Fruit fly (Drosophila melanogaster) whole organism, embryonic: Measurements from ENCODE around the gene CG9173.
A peak's percentile ranks its signal among the peaks of the same experiment; 100 is the strongest.

Experiments
- ATbp ChIP-seq: fragments of 200-800 bp; sonication (Bioruptor generic); optimal IDR thresholded peaks from 2 replicates; lab custom pipeline; 2017; ENCODE audit warnings: missing biosample characterization, mild to moderate bottlenecking, missing genetic modification characterization, missing genetic modification reagents
- Abd-B ChIP-seq: fragments of 200-800 bp; sonication (Bioruptor generic); optimal IDR thresholded peaks from 2 replicates; lab custom pipeline; 2018; ENCODE audit warnings: missing biosample characterization, mild to moderate bottlenecking, missing genetic modification characterization, moderate library complexity
- BEAF-32 ChIP-seq: fragments of 200-800 bp; sonication (Bioruptor generic); optimal IDR thresholded peaks from 3 replicates; lab custom pipeline; 2017; ENCODE audit warnings: missing biosample characterization, missing genetic modification characterization, mild to moderate bottlenecking, moderate library complexity, missing genetic modification reagents
- CG10431 ChIP-seq: fragments of 200-800 bp; sonication (Bioruptor generic); optimal IDR thresholded peaks from 3 replicates; lab custom pipeline; 2018; ENCODE audit warnings: missing biosample characterization, mild to moderate bottlenecking, missing genetic modification characterization
- CG12155 ChIP-seq: fragments of 200-800 bp; sonication (Bioruptor generic); optimal IDR thresholded peaks from 3 replicates; lab custom pipeline; 2016; ENCODE audit warnings: missing biosample characterization, missing genetic modification characterization
- CG13424 ChIP-seq: fragments of 200-800 bp; sonication (Bioruptor generic); optimal IDR thresholded peaks from 2 replicates; lab custom pipeline; 2019; ENCODE audit warnings: missing biosample characterization, mild to moderate bottlenecking, missing genetic modification characterization, moderate library complexity
- CG13624 ChIP-seq: fragments of 200-800 bp; sonication (Bioruptor generic); optimal IDR thresholded peaks from 2 replicates; lab custom pipeline; 2016; ENCODE audit warnings: missing biosample characterization, missing genetic modification characterization
- CG13775 ChIP-seq: fragments of 200-800 bp; sonication (Bioruptor generic); optimal IDR thresholded peaks from 3 replicates; lab custom pipeline; 2017; ENCODE audit warnings: missing biosample characterization, mild to moderate bottlenecking, missing genetic modification characterization
- CG14860 ChIP-seq: fragments of 200-800 bp; sonication (Bioruptor generic); IDR thresholded peaks from 3 replicates; pipeline ENCODE4 v1.3.6; 2022; ENCODE audit warnings: missing biosample characterization, missing genetic modification characterization; ENCODE audit not compliant: partially characterized antibody
- CG15601 ChIP-seq: fragments of 200-800 bp; sonication (Bioruptor generic); optimal IDR thresholded peaks from 3 replicates; lab custom pipeline; 2019; ENCODE audit warnings: missing biosample characterization, mild to moderate bottlenecking, missing genetic modification characterization, moderate library complexity
- CG16813 ChIP-seq: fragments of 200-800 bp; sonication (Bioruptor generic); IDR thresholded peaks from 3 replicates; pipeline ENCODE4 v1.3.6; 2022; ENCODE audit warnings: missing biosample characterization, missing genetic modification characterization; ENCODE audit not compliant: partially characterized antibody
- CG17385 ChIP-seq: fragments of 200-800 bp; sonication (Bioruptor generic); optimal IDR thresholded peaks from 3 replicates; lab custom pipeline; 2018; ENCODE audit warnings: missing biosample characterization, mild to moderate bottlenecking, missing genetic modification characterization
- CG2120 ChIP-seq: fragments of 200-800 bp; sonication (Bioruptor generic); optimal IDR thresholded peaks from 3 replicates; lab custom pipeline; 2016; ENCODE audit warnings: missing biosample characterization, missing genetic modification characterization
- CG2712 ChIP-seq: fragments of 200-800 bp; optimal IDR thresholded peaks from 3 replicates; lab custom pipeline; 2019; ENCODE audit warnings: missing biosample characterization, mild to moderate bottlenecking, missing genetic modification characterization, moderate library complexity
- CG31224 ChIP-seq: fragments of 200-800 bp; sonication (Bioruptor generic); IDR thresholded peaks from 2 replicates; pipeline ENCODE4 v1.3.6; 2022; ENCODE audit warnings: missing biosample characterization, missing genetic modification characterization
- CG31441 ChIP-seq: fragments of 200-800 bp; sonication (Bioruptor generic); IDR thresholded peaks from 2 replicates; pipeline ENCODE4 v1.3.6; 2022; ENCODE audit warnings: missing biosample characterization, missing genetic modification characterization
- CG3995 ChIP-seq: fragments of 200-800 bp; sonication (Bioruptor generic); optimal IDR thresholded peaks from 3 replicates; lab custom pipeline; 2016; ENCODE audit warnings: missing biosample characterization, missing genetic modification characterization
- CG6791 ChIP-seq: fragments of 200-800 bp; sonication (Bioruptor generic); IDR thresholded peaks from 3 replicates; pipeline ENCODE4 v1.3.6; 2022; ENCODE audit warnings: missing biosample characterization, missing genetic modification characterization; ENCODE audit not compliant: partially characterized antibody
- CG8944 ChIP-seq: fragments of 200-800 bp; sonication (Bioruptor generic); optimal IDR thresholded peaks from 3 replicates; lab custom pipeline; 2016; ENCODE audit warnings: missing biosample characterization, missing genetic modification characterization
- CG9727 ChIP-seq: fragments of 200-800 bp; sonication (Bioruptor generic); optimal IDR thresholded peaks from 3 replicates; lab custom pipeline; 2017; ENCODE audit warnings: missing biosample characterization, mild to moderate bottlenecking, missing genetic modification characterization
- CG9876 ChIP-seq: fragments of 200-800 bp; sonication (Bioruptor generic); optimal IDR thresholded peaks from 2 replicates; lab custom pipeline; 2016; ENCODE audit warnings: missing biosample characterization, missing genetic modification characterization
- Ets65A ChIP-seq: fragments of 200-800 bp; sonication (Bioruptor generic); peaks from one replicate; lab custom pipeline; 2016; ENCODE audit warnings: missing biosample characterization, missing genetic modification characterization
- Fer3 ChIP-seq: fragments of 200-800 bp; sonication (Bioruptor generic); optimal IDR thresholded peaks from 2 replicates; lab custom pipeline; 2018; ENCODE audit warnings: missing biosample characterization, mild to moderate bottlenecking, missing genetic modification characterization, moderate library complexity
- HLH4C ChIP-seq: fragments of 200-800 bp; sonication (Bioruptor generic); IDR thresholded peaks from 3 replicates; pipeline ENCODE4 v1.3.6; 2022; ENCODE audit warnings: missing biosample characterization, missing genetic modification characterization; ENCODE audit not compliant: partially characterized antibody
- Xrp1 ChIP-seq: fragments of 200-800 bp; sonication (Bioruptor generic); IDR thresholded peaks from 2 replicates; pipeline ENCODE4 v1.3.6; 2022; ENCODE audit warnings: missing biosample characterization, missing genetic modification characterization
- bab2 ChIP-seq: fragments of 200-800 bp; sonication (Bioruptor generic); optimal IDR thresholded peaks from 2 replicates; lab custom pipeline; 2016; ENCODE audit warnings: missing biosample characterization, missing genetic modification characterization
- bigmax ChIP-seq: fragments of 200-800 bp; sonication (Bioruptor generic); optimal IDR thresholded peaks from 2 replicates; lab custom pipeline; 2018; ENCODE audit warnings: missing biosample characterization, mild to moderate bottlenecking, missing genetic modification characterization
- cwo ChIP-seq: fragments of 200-800 bp; sonication (Bioruptor generic); optimal IDR thresholded peaks from 3 replicates; lab custom pipeline; 2017; ENCODE audit warnings: missing biosample characterization, missing genetic modification characterization, mild to moderate bottlenecking, moderate library complexity, missing genetic modification reagents
- danr ChIP-seq: fragments of 200-800 bp; sonication (Bioruptor generic); IDR thresholded peaks from 2 replicates; pipeline ENCODE4 v1.3.6; 2022; ENCODE audit warnings: missing biosample characterization, missing genetic modification characterization
- gro ChIP-seq: fragments of 200-800 bp; sonication (Bioruptor generic); optimal IDR thresholded peaks from 2 replicates; lab custom pipeline; 2016; ENCODE audit warnings: missing biosample characterization, missing genetic modification characterization
- gsb-n ChIP-seq: fragments of 200-800 bp; sonication (Bioruptor generic); optimal IDR thresholded peaks from 3 replicates; lab custom pipeline; 2018; ENCODE audit warnings: missing biosample characterization, mild to moderate bottlenecking, missing genetic modification characterization
- inv ChIP-seq: fragments of 200-800 bp; sonication (Bioruptor generic); IDR thresholded peaks from 2 replicates; pipeline ENCODE4 v1.3.6; 2022; ENCODE audit warnings: missing biosample characterization, missing genetic modification characterization; ENCODE audit not compliant: partially characterized antibody
- klu ChIP-seq: fragments of 200-800 bp; sonication (Bioruptor generic); IDR thresholded peaks from 2 replicates; pipeline ENCODE4 v1.3.6; 2022; ENCODE audit warnings: missing biosample characterization, missing genetic modification characterization
- nerfin-2 ChIP-seq: fragments of 200-800 bp; sonication (Bioruptor generic); IDR thresholded peaks from 2 replicates; pipeline ENCODE4 v1.3.6; 2022; ENCODE audit warnings: missing biosample characterization, missing genetic modification characterization; ENCODE audit not compliant: partially characterized antibody
- oc ChIP-seq: fragments of 200-800 bp; sonication (Bioruptor generic); optimal IDR thresholded peaks from 2 replicates; lab custom pipeline; 2018; ENCODE audit warnings: missing biosample characterization, mild to moderate bottlenecking, missing genetic modification characterization, moderate library complexity
- phol ChIP-seq: fragments of 200-800 bp; sonication (Bioruptor generic); optimal IDR thresholded peaks from 3 replicates; lab custom pipeline; 2018; ENCODE audit warnings: missing biosample characterization, mild to moderate bottlenecking, missing genetic modification characterization, moderate library complexity
- pros ChIP-seq: fragments of 200-800 bp; sonication (Bioruptor generic); optimal IDR thresholded peaks from 3 replicates; lab custom pipeline; 2019; ENCODE audit warnings: missing biosample characterization, mild to moderate bottlenecking, missing genetic modification characterization, moderate library complexity
- shn ChIP-seq: fragments of 200-800 bp; sonication (Bioruptor generic); optimal IDR thresholded peaks from 3 replicates; lab custom pipeline; 2016; ENCODE audit warnings: missing biosample characterization, missing genetic modification characterization
- ssp ChIP-seq: fragments of 200-800 bp; sonication (Bioruptor generic); IDR thresholded peaks from 2 replicates; pipeline ENCODE4 v1.3.6; 2022; ENCODE audit warnings: missing biosample characterization, missing genetic modification characterization
- toy ChIP-seq: fragments of 200-800 bp; sonication (Bioruptor generic); IDR thresholded peaks from 2 replicates; pipeline ENCODE4 v1.3.6; 2022; ENCODE audit warnings: missing biosample characterization, missing genetic modification characterization
- tup ChIP-seq: fragments of 200-800 bp; sonication (Bioruptor generic); optimal IDR thresholded peaks from 2 replicates; lab custom pipeline; 2016; ENCODE audit warnings: missing biosample characterization, mild to moderate bottlenecking, missing genetic modification characterization, moderate library complexity
- zen ChIP-seq: fragments of 200-800 bp; sonication (Bioruptor generic); optimal IDR thresholded peaks from 3 replicates; lab custom pipeline; 2018; ENCODE audit warnings: missing biosample characterization, mild to moderate bottlenecking, missing genetic modification characterization, moderate library complexity

Gene CG9173

DNA sequence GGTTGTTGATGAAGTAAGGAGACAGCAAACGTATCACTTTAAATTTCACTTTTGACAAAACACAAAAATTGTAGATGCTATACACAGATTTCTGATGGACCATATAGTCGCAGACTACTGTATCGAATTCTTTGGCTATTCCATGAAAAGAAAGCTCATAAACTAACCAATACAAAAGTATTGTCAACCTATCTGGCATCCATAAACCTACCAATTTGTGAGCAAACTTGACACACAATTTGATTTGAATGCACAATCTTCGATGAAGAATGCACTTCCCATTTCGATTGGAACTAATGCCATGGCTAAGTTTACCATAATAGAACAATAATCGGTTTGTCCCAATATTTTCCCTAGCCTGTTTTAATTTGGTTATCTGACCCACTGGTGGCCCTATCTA is at the start of gene CG9173:
Gene CG9173, minus strand, starts transcription at position 101 of the 400 bp plus-strand sequence.
- TF ChIP-seq gsb-n (tag; lab: Kevin White, UChicago) (peak; percentile 34), oc (tag; lab: Kevin White, UChicago) (peak; percentile 22), Fer3 (no peak)
- TF ChIP-seq, all 482 proteins: peak for 2

DNA sequence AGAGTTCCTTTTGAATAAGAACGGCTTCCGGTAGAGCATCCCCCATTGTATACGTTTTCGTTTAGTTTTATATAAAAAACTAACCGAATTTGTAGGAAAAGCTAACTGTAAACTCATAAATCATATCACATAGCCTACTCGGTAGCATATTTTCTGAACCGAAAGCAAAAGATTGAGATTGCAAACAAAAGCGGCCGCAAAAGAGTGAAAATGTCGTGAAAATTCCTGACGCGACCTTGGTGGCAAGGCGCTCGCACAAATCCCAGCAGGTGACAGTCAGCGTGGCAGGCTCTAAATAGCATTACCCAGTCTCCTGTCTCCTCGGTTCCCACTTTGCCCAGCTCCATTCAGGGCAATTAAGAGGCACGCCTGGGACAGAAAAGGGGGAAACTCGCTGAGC is 48.7 kb upstream of the CG9173 start, which contains the start of gene Naa30B:
Gene Naa30B, minus strand, starts transcription at position 101 of the 400 bp plus-strand sequence.
- TF ChIP-seq CG3995 (GFP tag; lab: Kevin White, UChicago) (no peak), tup (GFP tag; lab: Kevin White, UChicago) (no peak), zen (tag; lab: Kevin White, UChicago) (peak; percentile 17), CG13624 (GFP tag; lab: Kevin White, UChicago) (no peak)

DNA sequence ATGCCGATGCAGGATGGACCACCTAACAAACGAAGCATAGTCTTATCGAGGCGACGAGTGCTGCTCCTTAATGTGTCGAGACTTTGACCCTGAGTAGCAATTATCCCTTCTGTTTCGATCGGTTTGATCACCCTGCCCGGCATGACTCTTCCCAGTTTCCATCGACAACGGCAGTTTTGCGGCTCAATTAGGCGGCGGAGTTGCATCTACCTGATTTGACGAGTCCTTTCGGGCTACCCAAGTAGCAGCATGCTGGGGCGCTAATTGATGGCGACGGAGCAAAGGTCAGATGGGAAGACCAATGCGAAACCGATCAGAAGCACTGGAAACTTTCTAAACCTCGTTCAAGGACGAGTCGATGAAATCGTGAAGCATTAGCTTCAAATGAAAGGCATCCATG is 47.8 kb upstream of the CG9173 start:
- TF ChIP-seq ATbp (GFP tag; lab: Kevin White, UChicago) (no peak), pros (GFP tag; lab: Kevin White, UChicago) (no peak), klu (0 out of 2 replicates have a peak, but pooled peaks have one; percentile 17), zen (tag; lab: Kevin White, UChicago) (peak; percentile 94)

DNA sequence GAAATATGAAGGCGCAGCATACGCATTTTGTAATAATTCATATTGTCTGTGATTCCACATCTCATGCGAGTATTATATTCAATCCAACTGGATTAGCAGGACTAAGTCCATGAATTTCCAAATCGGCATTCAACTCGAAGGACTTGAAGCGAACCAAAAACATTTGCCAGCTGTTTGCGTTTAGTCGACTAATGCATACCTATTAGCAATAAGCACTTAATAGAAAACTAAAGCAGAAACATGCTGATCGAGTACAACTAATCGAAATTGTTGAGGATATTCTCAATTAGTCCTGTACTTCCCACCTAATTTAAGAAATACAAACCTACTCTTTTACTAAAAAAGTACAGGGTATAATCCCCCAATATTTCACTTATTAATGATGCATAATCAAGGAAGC is 46.0 kb upstream of the CG9173 start:
- TF ChIP-seq cwo (GFP tag; lab: Kevin White, UChicago) = no peak
- TF ChIP-seq CG2712 (tag; lab: Kevin White, UChicago) = no peak
- TF ChIP-seq CG6791 (GFP tag; lab: Robert Waterston, UW) = 0 out of 3 replicates have a peak, but pooled peaks have one; percentile 16
- peak; percentile 51 for TF ChIP-seq HLH4C (GFP tag; lab: Robert Waterston, UW)
- TF ChIP-seq CG2120 (GFP tag; lab: Kevin White, UChicago) = no peak
- no peak for TF ChIP-seq CG15601 (tag; lab: Kevin White, UChicago)
- peak; percentile 20; the same call in 1 of the 2 replicates for TF ChIP-seq inv (GFP tag; lab: Robert Waterston, UW)
- TF ChIP-seq gro (GFP tag; lab: Kevin White, UChicago) = no peak
- 0 out of 3 replicates have a peak, but pooled peaks have one; percentile 28 for TF ChIP-seq CG14860
- TF ChIP-seq BEAF-32 (GFP tag; lab: Kevin White, UChicago) = no peak
- no peak for TF ChIP-seq bigmax (GFP tag; lab: Kevin White, UChicago)
- peak; percentile 21; the same call in 1 of the 2 replicates for TF ChIP-seq nerfin-2 (GFP tag; lab: Robert Waterston, UW)
- peak; percentile 59 for TF ChIP-seq CG16813 (GFP tag; lab: Robert Waterston, UW)
- TF ChIP-seq, all 482 proteins: peak for 6

DNA sequence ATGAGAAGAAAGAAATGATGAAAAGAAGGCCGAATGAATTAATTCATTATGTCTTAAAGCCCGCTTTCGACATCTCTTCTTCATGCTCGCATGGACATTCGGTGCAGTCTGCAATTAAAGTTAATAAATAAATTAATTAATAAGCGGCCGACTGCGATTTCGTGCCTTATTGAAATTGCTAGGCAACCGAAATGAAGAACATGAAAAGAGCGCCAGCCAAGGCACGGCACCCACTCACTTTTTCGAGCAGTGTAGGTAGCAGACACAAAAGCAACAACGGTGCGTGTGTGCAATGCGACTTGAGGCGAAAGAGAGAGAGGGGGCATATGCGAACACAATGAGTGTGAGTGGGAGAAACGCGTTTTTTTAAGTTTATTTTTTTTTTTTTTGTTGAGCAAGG is 41.2 kb upstream of the CG9173 start:
- TF ChIP-seq CG9727 (peak; percentile 40), CG10431 (GFP tag; lab: Kevin White, UChicago) (no peak), bab2 (GFP tag; lab: Kevin White, UChicago) (peak; percentile 8), CG17385 (peak; percentile 27), CG13775 (GFP tag; lab: Kevin White, UChicago) (peak; percentile 26), Abd-B (GFP tag; lab: Kevin White, UChicago) (peak; percentile 36), CG9876 (GFP tag; lab: Kevin White, UChicago) (no peak), CG31224 (0 out of 2 replicates have a peak, but pooled peaks have one; percentile 8), CG8944 (peak; percentile 16), Ets65A (GFP tag; lab: Kevin White, UChicago) (peak; percentile 25), shn (peak; percentile 3), Xrp1 (peak; percentile 50; the same call in 1 of the 2 replicates), CG13424 (tag; lab: Kevin White, UChicago) (peak; percentile 34), toy (GFP tag; lab: Robert Waterston, UW) (no peak), CG12155 (peak; percentile 0), ssp (no peak), CG31441 (GFP tag; lab: Robert Waterston, UW) (peak; percentile 57), phol (peak; percentile 38), gsb-n (tag; lab: Kevin White, UChicago) (no peak), danr (no peak)
